Worm (Caenorhabditis elegans) whole organism, L2 larva: ENCODE data around the gene C07D10.1.

ENCODE experiments used
- ceh-16 ChIP-seq: fragments of 150-350 bp; optimal IDR thresholded peaks from 2 replicates; lab custom pipeline; 2014; ENCODE audit warnings: missing biosample characterization, missing genetic modification characterization
- egl-27 ChIP-seq: sonication (generic microtip); optimal IDR thresholded peaks from 3 replicates; lab custom pipeline; 2017; ENCODE audit warnings: missing biosample characterization, missing genetic modification reagents, missing genetic modification characterization
- elt-1 ChIP-seq: fragments of 150-350 bp; optimal IDR thresholded peaks from 2 replicates; lab custom pipeline; 2014; ENCODE audit warnings: missing biosample characterization, missing genetic modification characterization
- elt-3 ChIP-seq: sonication (generic microtip); optimal IDR thresholded peaks from 2 replicates; lab custom pipeline; 2017; ENCODE audit warnings: missing biosample characterization, missing genetic modification characterization
- lin-11 ChIP-seq: fragments of 150-350 bp; sonication (generic microtip); optimal IDR thresholded peaks from 2 replicates; lab custom pipeline; 2014; ENCODE audit warnings: missing biosample characterization, missing genetic modification characterization, inconsistent platforms, mixed read lengths
- nhr-10 ChIP-seq: sonication (generic microtip); optimal IDR thresholded peaks from 2 replicates; lab custom pipeline; 2017; ENCODE audit warnings: missing biosample characterization, missing genetic modification characterization
- nhr-11 ChIP-seq: fragments of 150-350 bp; optimal IDR thresholded peaks from 2 replicates; lab custom pipeline; 2014; ENCODE audit warnings: missing biosample characterization, missing genetic modification characterization
- unc-62 ChIP-seq: fragments of 150-350 bp; optimal IDR thresholded peaks from 2 replicates; lab custom pipeline; 2014; ENCODE audit warnings: missing biosample characterization, missing genetic modification reagents, missing genetic modification characterization
- ztf-4 ChIP-seq: fragments of 150-350 bp; optimal IDR thresholded peaks from 2 replicates; lab custom pipeline; 2014; ENCODE audit warnings: missing biosample characterization, missing genetic modification characterization

DNA sequence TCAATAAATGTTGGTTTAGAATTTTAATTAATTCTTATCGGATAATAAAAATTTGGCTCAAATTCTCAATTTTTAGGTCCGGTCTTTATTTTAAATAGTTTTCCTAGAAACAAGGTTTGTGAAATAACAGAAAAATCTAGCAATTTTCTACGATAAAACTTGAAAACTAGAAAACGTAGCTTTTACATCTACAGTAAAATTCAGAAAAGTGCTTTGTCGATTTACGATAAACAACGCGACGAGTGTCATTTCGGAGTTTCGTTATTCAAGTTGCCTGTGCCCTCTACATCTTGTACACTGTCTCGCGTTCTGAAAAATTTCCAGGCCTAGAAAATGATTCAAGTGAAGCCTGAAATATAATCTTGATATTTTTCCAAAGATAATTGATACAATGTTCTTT is 42.0 kb upstream of the C07D10.1 start:
- TF ChIP-seq ceh-16 (tag; lab: Kevin White, UChicago), result no peak
- TF ChIP-seq unc-62 (GFP tag; lab: Kevin White, UChicago), result no peak
- TF ChIP-seq nhr-10 (tag; lab: Kevin White, UChicago), result no peak
- no peak for TF ChIP-seq elt-1 (tag; lab: Kevin White, UChicago)
- no peak for TF ChIP-seq egl-27
- no peak for TF ChIP-seq ztf-4 (tag; lab: Kevin White, UChicago)
- TF ChIP-seq nhr-11 (tag; lab: Kevin White, UChicago), result no peak
- TF ChIP-seq lin-11, result no peak
- no peak for TF ChIP-seq elt-3
